Fruit fly (Drosophila melanogaster): ENCODE results near the gene CG31606.

The CG31606 gene

DNA sequence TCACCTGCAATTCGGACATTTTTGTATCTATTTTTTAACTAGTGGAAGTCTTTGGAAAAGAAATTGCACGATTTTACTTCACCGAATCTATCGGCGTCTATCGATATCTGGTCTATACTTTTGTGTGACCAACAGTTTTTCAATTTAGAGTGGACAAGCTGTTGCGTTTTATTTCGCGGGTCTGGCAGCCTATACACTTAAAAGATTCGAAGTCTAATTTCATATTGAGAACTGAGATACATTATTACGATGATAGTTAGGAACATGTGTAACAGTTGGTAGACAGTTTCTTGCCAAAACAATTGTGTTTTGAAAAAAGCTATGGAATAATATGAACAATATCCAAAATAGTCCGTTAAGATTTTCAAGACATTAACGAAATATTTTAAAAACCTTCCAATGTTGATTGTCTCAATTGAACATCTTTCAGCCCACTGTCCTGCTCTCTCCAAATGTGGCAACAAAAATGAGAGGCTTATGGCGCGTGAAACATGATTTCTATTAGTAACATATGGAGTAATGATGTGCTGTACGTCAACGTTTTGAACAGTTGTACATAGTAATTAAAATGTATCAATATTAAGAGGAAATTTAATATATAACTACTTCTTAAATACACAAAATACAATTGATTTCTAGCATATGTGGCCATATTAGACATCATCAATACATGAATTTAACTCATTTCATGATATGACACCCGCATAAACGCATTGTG is 15.1 kb downstream of the CG31606 start, which contains the start of gene Acbp1 (continued):
- TF ChIP-seq Ssrp (tag; optimal IDR thresholded peaks at IDR 0.05) (peak; percentile 93), wek (GFP tag; optimal IDR thresholded peaks at IDR 0.05) (peak; percentile 91), ewg (GFP tag; optimal IDR thresholded peaks at IDR 0.05) (peak; percentile 88), CG13775 (GFP tag; optimal IDR thresholded peaks at IDR 0.05) (peak; percentile 97), crol (GFP tag; IDR thresholded peaks at IDR 0.05) (no peak), Atf6 (GFP tag; IDR thresholded peaks at IDR 0.05) (peak; percentile 94), ERR (GFP tag; optimal IDR thresholded peaks at IDR 0.05) (peak; percentile 95), ind (GFP tag; optimal IDR thresholded peaks at IDR 0.05) (peak; percentile 92), Jarid2 (GFP tag; optimal IDR thresholded peaks at IDR 0.05) (no peak), dmrt11E (tag; optimal IDR thresholded peaks at IDR 0.05) (peak; percentile 98), nerfin-2 (GFP tag; IDR thresholded peaks at IDR 0.05; ENCODE audit: partially characterized antibody) (peak; percentile 71), B-H2 (GFP tag; optimal IDR thresholded peaks at IDR 0.05) (peak; percentile 97), CoRest (tag; optimal IDR thresholded peaks at IDR 0.05) (peak; percentile 97), CG1529 (GFP tag; optimal IDR thresholded peaks at IDR 0.05) (peak; percentile 94), unc-4 (GFP tag; IDR thresholded peaks at IDR 0.05; ENCODE audit: partially characterized antibody) (peak; percentile 89), mam (GFP tag; optimal IDR thresholded peaks at IDR 0.05) (peak; percentile 98), CG4707 (GFP tag; optimal IDR thresholded peaks at IDR 0.05) (peak; percentile 94), dati (GFP tag; IDR thresholded peaks at IDR 0.05) (peak; percentile 60), inv (GFP tag; IDR thresholded peaks at IDR 0.05; ENCODE audit: partially characterized antibody) (peak; percentile 64), dpn (GFP tag; optimal IDR thresholded peaks at IDR 0.05) (peak; percentile 93 to 96), Ptx1 (GFP tag; IDR thresholded peaks at IDR 0.05) (peak; percentile 93), Eip74EF (GFP tag; optimal IDR thresholded peaks at IDR 0.05) (peak in 1 of 2 experiments; percentile 99), Hmx (GFP tag; optimal IDR thresholded peaks at IDR 0.05) (peak; percentile 90), lola (GFP tag; optimal IDR thresholded peaks at IDR 0.05) (peak in 1 of 3 experiments; percentile 99), Hey (tag; optimal IDR thresholded peaks at IDR 0.05) (peak; percentile 79), toy (GFP tag; IDR thresholded peaks at IDR 0.05) (peak; percentile 52), tx (GFP tag; optimal IDR thresholded peaks at IDR 0.05) (peak; percentile 97), CG4730 (GFP tag; IDR thresholded peaks at IDR 0.05) (peak; percentile 88), CG1602 (GFP tag; optimal IDR thresholded peaks at IDR 0.05) (peak; percentile 86), tap (tag; optimal IDR thresholded peaks at IDR 0.05) (peak; percentile 99), usp (GFP tag; optimal IDR thresholded peaks at IDR 0.05) (no peak), bab2 (GFP tag; optimal IDR thresholded peaks at IDR 0.05) (peak; percentile 93), CG12744 (GFP tag; optimal IDR thresholded peaks at IDR 0.05) (peak; percentile 94), C15 (GFP tag; IDR thresholded peaks at IDR 0.05) (peak; percentile 90), cas (GFP tag; IDR thresholded peaks at IDR 0.05) (peak; percentile 83), slp2 (GFP tag; optimal IDR thresholded peaks at IDR 0.05) (peak; percentile 91), Gsc (GFP tag; IDR thresholded peaks at IDR 0.05) (no peak), CG14441 (GFP tag; IDR thresholded peaks at IDR 0.05) (peak; percentile 89), CG6791 (GFP tag; IDR thresholded peaks at IDR 0.05; ENCODE audit: partially characterized antibody) (peak; percentile 75), stwl (tag; optimal IDR thresholded peaks at IDR 0.05) (peak; percentile 96), CG14014 (GFP tag; IDR thresholded peaks at IDR 0.05) (peak; percentile 93), CG12155 (GFP tag; optimal IDR thresholded peaks at IDR 0.05) (peak; percentile 93), CG9437 (GFP tag; optimal IDR thresholded peaks at IDR 0.05) (peak; percentile 93), CG17829 (tag; optimal IDR thresholded peaks at IDR 0.05) (peak; percentile 99), GATAe (GFP tag; conservative IDR thresholded peaks at IDR 0.05) (peak; percentile 71), lab (GFP tag; optimal IDR thresholded peaks at IDR 0.05) (peak; percentile 99), rib (GFP tag; IDR thresholded peaks at IDR 0.05) (peak; percentile 84), Hr78 (GFP tag; optimal IDR thresholded peaks at IDR 0.05) (peak in 1 of 2 experiments; percentile 92)

Measured in whole organism, embryonic.